Worm (Caenorhabditis elegans): ENCODE measurements around the gene cyn-4.

cyn-4 gene

DNA sequence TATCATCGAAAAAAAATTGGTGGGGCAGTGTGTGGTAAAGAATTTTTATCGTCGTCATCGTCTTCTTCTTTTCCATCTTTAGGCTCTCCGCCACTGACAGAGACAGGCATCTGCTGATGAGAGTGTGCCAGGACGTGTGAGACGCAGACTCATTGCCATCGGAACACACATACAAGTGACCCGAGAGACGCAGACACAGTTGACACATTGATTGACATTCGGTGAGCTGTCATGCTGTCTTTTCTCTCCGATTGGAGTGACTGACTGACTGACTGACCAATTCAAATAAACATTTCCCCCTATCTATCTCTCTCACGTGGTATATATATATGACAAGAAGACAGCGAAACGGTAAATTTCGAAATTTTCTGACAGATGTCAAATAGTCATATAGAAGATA, 21.3 kb downstream of the cyn-4 start:
- TF ChIP-seq cog-1 (tag; optimal IDR thresholded peaks at IDR 0.05) (peak; percentile 68), flt-1 (GFP tag; IDR thresholded peaks at IDR 0.05) (no peak)

DNA sequence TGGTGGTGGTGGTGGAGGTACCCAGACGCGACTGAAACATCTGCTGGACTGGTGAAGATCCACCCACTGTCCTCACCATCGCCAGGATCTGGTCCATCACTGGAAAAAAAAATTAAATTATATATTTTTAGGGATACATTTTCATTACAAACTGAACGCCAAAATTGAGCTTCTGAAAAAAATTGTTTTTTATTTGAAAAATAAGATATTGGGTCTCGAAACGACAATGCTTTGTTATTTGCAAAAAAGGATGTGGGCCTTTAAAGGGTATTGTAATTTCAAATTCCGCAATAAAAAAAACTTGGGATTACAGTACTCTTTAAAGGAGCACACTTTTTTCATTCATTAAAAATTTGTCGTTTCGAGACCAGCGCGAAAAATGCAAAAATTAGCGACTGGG, 22.5 kb downstream of the cyn-4 start, which contains the start of gene M106.2:
TSS of gene M106.2 (minus strand) at position 101 of the 400 bp plus-strand sequence.
- TF ChIP-seq cog-1 (tag; optimal IDR thresholded peaks at IDR 0.05), result no peak
- no peak for TF ChIP-seq ztf-29 (GFP tag; IDR thresholded peaks at IDR 0.05)

ce11 chrII:10847057-10847456, 25.4 kb downstream of the cyn-4 start:
- no peak for TF ChIP-seq flt-1 (GFP tag; IDR thresholded peaks at IDR 0.05)
- TF ChIP-seq med-1 (GFP tag; optimal IDR thresholded peaks at IDR 0.05; ENCODE audit: insufficient read depth), result no peak
- no peak for TF ChIP-seq T22C8.4 (GFP tag; IDR thresholded peaks at IDR 0.05)
- no peak for TF ChIP-seq klf-2 (GFP tag; conservative IDR thresholded peaks at IDR 0.05)
- no peak for TF ChIP-seq ztf-23 (GFP tag; IDR thresholded peaks at IDR 0.05)
- no peak for TF ChIP-seq ztf-29 (GFP tag; IDR thresholded peaks at IDR 0.05)

ce11 chrII:10843527-10843926, 28.9 kb downstream of the cyn-4 start, which contains the start of gene M106.8:
TSS of gene M106.8 (minus strand) at chrII:10843627.
- TF ChIP-seq flt-1 (GFP tag; IDR thresholded peaks at IDR 0.05) (no peak), cog-1 (tag; optimal IDR thresholded peaks at IDR 0.05) (no peak), ref-1 (GFP tag; conservative IDR thresholded peaks at IDR 0.05) (no peak), ztf-23 (GFP tag; IDR thresholded peaks at IDR 0.05) (no peak), T22C8.4 (GFP tag; IDR thresholded peaks at IDR 0.05) (no peak), tab-1 (GFP tag; IDR thresholded peaks at IDR 0.05) (no peak), klf-2 (GFP tag; conservative IDR thresholded peaks at IDR 0.05) (no peak), med-1 (GFP tag; optimal IDR thresholded peaks at IDR 0.05; ENCODE audit: insufficient read depth) (no peak), ztf-29 (GFP tag; IDR thresholded peaks at IDR 0.05) (no peak)

ce11 chrII:10840067-10840466, 32.3 kb downstream of the cyn-4 start:
- TF ChIP-seq med-1 (GFP tag; optimal IDR thresholded peaks at IDR 0.05; ENCODE audit: insufficient read depth), result peak; percentile 69
- TF ChIP-seq ref-1 (GFP tag; conservative IDR thresholded peaks at IDR 0.05), result peak; percentile 98
- peak; percentile 92 for TF ChIP-seq cog-1 (tag; optimal IDR thresholded peaks at IDR 0.05)
- TF ChIP-seq klf-2 (GFP tag; conservative IDR thresholded peaks at IDR 0.05), result peak; percentile 89
- peak; percentile 97 for TF ChIP-seq flt-1 (GFP tag; IDR thresholded peaks at IDR 0.05)
- TF ChIP-seq T22C8.4 (GFP tag; IDR thresholded peaks at IDR 0.05), result peak; percentile 93
- peak; percentile 92 for TF ChIP-seq ztf-23 (GFP tag; IDR thresholded peaks at IDR 0.05)
- peak; percentile 87 for TF ChIP-seq ztf-29 (GFP tag; IDR thresholded peaks at IDR 0.05)
- TF ChIP-seq tab-1 (GFP tag; IDR thresholded peaks at IDR 0.05), result peak; percentile 95

DNA sequence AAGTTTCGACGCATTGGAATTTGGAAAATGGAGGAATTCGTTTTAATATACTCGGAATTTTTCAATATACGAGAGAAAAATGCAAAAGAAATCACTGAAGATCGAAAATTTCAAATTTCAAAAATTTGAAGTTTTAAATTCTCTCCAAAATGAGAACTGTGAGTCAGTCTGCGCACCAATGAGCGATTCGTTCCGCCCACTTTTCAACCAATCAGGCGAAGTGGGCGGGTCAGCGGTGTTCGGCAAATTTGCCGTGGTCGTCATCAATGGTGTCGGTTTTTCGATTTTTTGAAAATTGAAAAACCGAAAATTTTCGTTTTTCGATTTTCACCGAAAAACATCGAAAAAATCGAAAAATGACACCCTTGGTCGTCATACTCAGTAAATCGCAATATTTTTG, 33.9 kb downstream of the cyn-4 start:
- TF ChIP-seq ref-1 (GFP tag; conservative IDR thresholded peaks at IDR 0.05) (no peak), ztf-29 (GFP tag; IDR thresholded peaks at IDR 0.05) (no peak), T22C8.4 (GFP tag; IDR thresholded peaks at IDR 0.05) (no peak), flt-1 (GFP tag; IDR thresholded peaks at IDR 0.05) (no peak), ztf-23 (GFP tag; IDR thresholded peaks at IDR 0.05) (no peak), tab-1 (GFP tag; IDR thresholded peaks at IDR 0.05) (no peak), klf-2 (GFP tag; conservative IDR thresholded peaks at IDR 0.05) (no peak), med-1 (GFP tag; optimal IDR thresholded peaks at IDR 0.05; ENCODE audit: insufficient read depth) (no peak), cog-1 (tag; optimal IDR thresholded peaks at IDR 0.05) (no peak)

ce11 chrII:10834717-10835116, 37.7 kb downstream of the cyn-4 start:
- TF ChIP-seq klf-2 (GFP tag; conservative IDR thresholded peaks at IDR 0.05) (no peak), flt-1 (GFP tag; IDR thresholded peaks at IDR 0.05) (0 out of 2 replicates have a peak, but pooled peaks have one; percentile 29)

ce11 chrII:10829572-10829971, 42.8 kb downstream of the cyn-4 start:
- no peak for TF ChIP-seq ztf-23 (GFP tag; IDR thresholded peaks at IDR 0.05)
- no peak for TF ChIP-seq tab-1 (GFP tag; IDR thresholded peaks at IDR 0.05)
- no peak for TF ChIP-seq ztf-29 (GFP tag; IDR thresholded peaks at IDR 0.05)
- no peak for TF ChIP-seq klf-2 (GFP tag; conservative IDR thresholded peaks at IDR 0.05)
- TF ChIP-seq cog-1 (tag; optimal IDR thresholded peaks at IDR 0.05), result no peak
- no peak for TF ChIP-seq ref-1 (GFP tag; conservative IDR thresholded peaks at IDR 0.05)
- TF ChIP-seq med-1 (GFP tag; optimal IDR thresholded peaks at IDR 0.05; ENCODE audit: insufficient read depth), result no peak
- TF ChIP-seq flt-1 (GFP tag; IDR thresholded peaks at IDR 0.05), result no peak
- TF ChIP-seq T22C8.4 (GFP tag; IDR thresholded peaks at IDR 0.05), result no peak

- TF ChIP-seq med-1 (GFP tag; optimal IDR thresholded peaks at IDR 0.05; ENCODE audit: insufficient read depth) (no peak), T22C8.4 (GFP tag; IDR thresholded peaks at IDR 0.05) (no peak), klf-2 (GFP tag; conservative IDR thresholded peaks at IDR 0.05) (no peak), ztf-23 (GFP tag; IDR thresholded peaks at IDR 0.05) (no peak), flt-1 (GFP tag; IDR thresholded peaks at IDR 0.05) (no peak), cog-1 (tag; optimal IDR thresholded peaks at IDR 0.05) (no peak), ref-1 (GFP tag; conservative IDR thresholded peaks at IDR 0.05) (no peak), ztf-29 (GFP tag; IDR thresholded peaks at IDR 0.05) (no peak), tab-1 (GFP tag; IDR thresholded peaks at IDR 0.05) (no peak)
Observed at ce11 chrII:10829081-10829480, 43.3 kb downstream of the cyn-4 start, which contains the start of gene VM106R.1. TSS of gene VM106R.1 (minus strand) at chrII:10829181.

DNA sequence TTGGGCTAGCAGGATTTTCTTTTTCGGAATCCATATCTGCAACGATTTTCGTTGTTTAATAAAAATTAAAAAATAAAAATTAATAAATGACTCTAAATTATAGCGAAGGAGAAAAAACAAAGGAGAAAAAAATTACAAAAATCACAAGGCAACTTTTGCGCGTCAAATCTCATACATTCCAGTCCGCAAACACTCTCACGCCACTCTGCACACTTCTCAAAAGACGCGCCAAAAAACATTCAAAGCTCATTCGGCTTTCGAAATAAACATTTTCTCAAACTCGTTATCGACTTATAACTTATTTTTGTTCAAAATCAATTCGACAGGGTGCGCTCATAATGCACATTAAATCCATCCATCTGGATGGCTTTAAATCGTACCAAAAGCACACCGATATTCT, 48.4 kb downstream of the cyn-4 start, which contains the start of the genes R06F6.12 and mix-1:
TSS of gene R06F6.12 (minus strand) at position 36 of the 400 bp plus-strand sequence.
TSS of gene mix-1 (plus strand) at position 201 of the 400 bp plus-strand sequence.
- no peak for TF ChIP-seq flt-1 (GFP tag; IDR thresholded peaks at IDR 0.05)
- TF ChIP-seq tab-1 (GFP tag; IDR thresholded peaks at IDR 0.05), result peak; percentile 44; the same call in 1 of the 2 replicates
- no peak for TF ChIP-seq ztf-29 (GFP tag; IDR thresholded peaks at IDR 0.05)
